Fruit fly (Drosophila melanogaster): ENCODE measurements around the gene prd.

dm6 chr2L:12112943-12113557, 27.4 kb upstream of the prd start:
- TF ChIP-seq CG8632 (GFP tag; optimal IDR thresholded peaks at IDR 0.05) (no peak), fkh (GFP tag; optimal IDR thresholded peaks at IDR 0.05) (no peak), Gug (GFP tag; IDR thresholded peaks at IDR 0.05) (no peak), fd85E (GFP tag; optimal IDR thresholded peaks at IDR 0.05) (no peak), Sox15 (GFP tag; optimal IDR thresholded peaks at IDR 0.05) (no peak), Hr39 (GFP tag; optimal IDR thresholded peaks at IDR 0.05) (no peak), Ets96B (tag; optimal IDR thresholded peaks at IDR 0.05) (no peak), CG6163 (GFP tag; IDR thresholded peaks at IDR 0.05) (no peak), fd59A (GFP tag; optimal IDR thresholded peaks at IDR 0.05) (no peak), cyc (GFP tag; optimal IDR thresholded peaks at IDR 0.05) (no peak), CG6854 (GFP tag; optimal IDR thresholded peaks at IDR 0.05) (no peak), esn (GFP tag; optimal IDR thresholded peaks at IDR 0.05) (peak; percentile 39)
